Worm (Caenorhabditis elegans) whole organism, young adult: ENCODE results near the gene B0252.11.

Source experiments
- attf-3 ChIP-seq: fragments of 200-800 bp; sonication (Bioruptor generic); conservative IDR thresholded peaks from 2 replicates; pipeline ENCODE4 v1.3.6; 2022; ENCODE audit warnings: missing genetic modification reagents, missing genetic modification characterization, missing compliant biosample characterization
- ceh-40 ChIP-seq: fragments of 200-800 bp; sonication (Bioruptor generic); IDR thresholded peaks from 2 replicates; pipeline ENCODE4 v1.3.6; 2022; ENCODE audit warnings: missing genetic modification characterization, missing compliant biosample characterization
- madf-6 ChIP-seq: fragments of 200-800 bp; sonication (Bioruptor generic); IDR thresholded peaks from 2 replicates; pipeline ENCODE4 v1.3.6; 2022; ENCODE audit warnings: missing genetic modification reagents, missing genetic modification characterization, missing compliant biosample characterization
- ztf-22 ChIP-seq: fragments of 200-800 bp; sonication (Bioruptor generic); optimal IDR thresholded peaks from 2 replicates; lab custom pipeline; 2018; ENCODE audit warnings: mild to moderate bottlenecking, missing genetic modification characterization, moderate library complexity, missing compliant biosample characterization
- ztf-3 ChIP-seq: fragments of 200-800 bp; sonication (Bioruptor generic); optimal IDR thresholded peaks from 2 replicates; lab custom pipeline; 2018; ENCODE audit warnings: mild to moderate bottlenecking, missing genetic modification characterization, missing compliant biosample characterization

DNA sequence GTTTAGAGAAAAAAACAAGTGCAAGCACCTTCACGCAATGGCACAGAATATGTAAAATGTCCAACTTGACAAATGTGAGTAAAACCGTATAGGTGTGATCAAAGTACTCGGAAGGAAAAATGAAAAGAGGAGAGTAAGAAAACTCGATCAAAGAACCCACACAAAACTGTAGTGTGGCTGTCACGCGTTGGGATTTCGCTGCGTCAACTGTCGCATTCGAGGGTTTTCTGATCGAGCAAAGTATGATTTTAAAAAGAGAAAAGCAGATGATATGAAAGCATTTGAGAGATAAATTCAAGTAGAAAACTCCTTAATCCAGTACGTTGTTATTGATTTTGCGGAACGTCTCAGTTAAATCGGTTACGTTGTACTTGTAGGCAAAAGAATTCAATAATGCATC is 25.8 kb downstream of the B0252.11 start:
- TF ChIP-seq ztf-3 (GFP tag; lab: Kevin White, UChicago) (no peak), madf-6 (GFP tag; lab: Robert Waterston, UW) (no peak), ztf-22 (no peak), ceh-40 (GFP tag; lab: Robert Waterston, UW) (no peak), attf-3 (GFP tag; lab: Robert Waterston, UW) (no peak)
